Worm (Caenorhabditis elegans): ENCODE data around the gene arx-4.

arx-4 gene

ce11 chrIII:832855-833504 lies 29.1 kb upstream of the arx-4 start, which contains the start of gene zip-2 (continued):
- TF ChIP-seq lir-3 (tag; optimal IDR thresholded peaks at IDR 0.05) (no peak), nhr-77 (tag; optimal IDR thresholded peaks at IDR 0.05) (peak; percentile 71), lim-7 (GFP tag; IDR thresholded peaks at IDR 0.05) (no peak), daf-19 (GFP tag; conservative IDR thresholded peaks at IDR 0.05) (no peak), hlh-30 (tag; optimal IDR thresholded peaks at IDR 0.05; ENCODE audit: insufficient read depth) (peak; percentile 74), lin-1 (GFP tag; IDR thresholded peaks at IDR 0.05) (peak; percentile 72; the same call in 1 of the 2 replicates), nhr-11 (tag; optimal IDR thresholded peaks at IDR 0.05) (peak; percentile 33), mxl-2 (GFP tag; conservative IDR thresholded peaks at IDR 0.05) (no peak), spr-1 (tag; optimal IDR thresholded peaks at IDR 0.05) (no peak), ama-1 (optimal IDR thresholded peaks at IDR 0.05) (no peak), php-3 (GFP tag; IDR thresholded peaks at IDR 0.05) (peak; percentile 64), lin-39 (tag; optimal IDR thresholded peaks at IDR 0.05) (no peak), ZK337.2 (GFP tag; IDR thresholded peaks at IDR 0.05) (no peak), hlh-11 (tag; optimal IDR thresholded peaks at IDR 0.05) (peak; percentile 89)

ce11 chrIII:833711-834442 lies 28.2 kb upstream of the arx-4 start:
- TF ChIP-seq daf-12 (tag; optimal IDR thresholded peaks at IDR 0.05), result no peak
- peak; percentile 13 for TF ChIP-seq duxl-1 (tag; optimal IDR thresholded peaks at IDR 0.05; ENCODE audit: poor library complexity)
- TF ChIP-seq lin-13 (GFP tag; optimal IDR thresholded peaks at IDR 0.05), result peak; percentile 78
- TF ChIP-seq F49E8.2 (tag; optimal IDR thresholded peaks at IDR 0.05; ENCODE audit: borderline replicate concordance), result no peak
- peak; percentile 77 for TF ChIP-seq php-3 (GFP tag; IDR thresholded peaks at IDR 0.05)
- TF ChIP-seq jun-1 (tag; optimal IDR thresholded peaks at IDR 0.05), result peak; percentile 85
- TF ChIP-seq spr-1 (tag; optimal IDR thresholded peaks at IDR 0.05), result peak; percentile 75
- peak; percentile 78 to 92 for TF ChIP-seq lsy-2 (tag; optimal IDR thresholded peaks at IDR 0.05)
- no peak for TF ChIP-seq zfp-2 (tag; optimal IDR thresholded peaks at IDR 0.05)
- no peak for TF ChIP-seq unc-130 (GFP tag; optimal IDR thresholded peaks at IDR 0.05)
- no peak for TF ChIP-seq sdz-12 (GFP tag; optimal IDR thresholded peaks at IDR 0.05)
- no peak for TF ChIP-seq snpc-4 (tag; optimal IDR thresholded peaks at IDR 0.05)
- TF ChIP-seq lin-15B (tag; optimal IDR thresholded peaks at IDR 0.05), result no peak
- no peak for TF ChIP-seq egl-27 (tag; optimal IDR thresholded peaks at IDR 0.05)
- TF ChIP-seq saeg-2 (GFP tag; IDR thresholded peaks at IDR 0.05), result peak; percentile 70
- peak; percentile 50; the same call in 1 of the 2 replicates for TF ChIP-seq vab-7 (GFP tag; IDR thresholded peaks at IDR 0.05)
- TF ChIP-seq mes-2 (tag; optimal IDR thresholded peaks at IDR 0.05; ENCODE audit: poor library complexity, severe bottlenecking), result peak; percentile 69
- 0 out of 2 replicates have a peak, but pooled peaks have one; percentile 48 for TF ChIP-seq D1046.2 (GFP tag; IDR thresholded peaks at IDR 0.05)
- peak in 1 of 2 experiments; percentile 52; a peak in 1 of 4 replicates for TF ChIP-seq madf-5 (GFP tag; IDR thresholded peaks at IDR 0.05)
- peak; percentile 97 for TF ChIP-seq dmd-6 (GFP tag; IDR thresholded peaks at IDR 0.05)
- TF ChIP-seq mxl-3 (GFP tag; optimal IDR thresholded peaks at IDR 0.05), result peak; percentile 99
- peak; percentile 52 to 88 for TF ChIP-seq hif-1 (tag; optimal IDR thresholded peaks at IDR 0.05)
- peak; percentile 73 for TF ChIP-seq T20F7.1 (GFP tag; optimal IDR thresholded peaks at IDR 0.05)
- no peak for TF ChIP-seq Y75B8A.6 (GFP tag; IDR thresholded peaks at IDR 0.05)
- TF ChIP-seq aha-1 (tag), result peak; percentile 99
- peak; percentile 74 for TF ChIP-seq nhr-6 (tag; optimal IDR thresholded peaks at IDR 0.05)
- TF ChIP-seq Y105C5A.15 (GFP tag; IDR thresholded peaks at IDR 0.05), result 0 out of 2 replicates have a peak, but pooled peaks have one; percentile 27
- peak; percentile 32 for TF ChIP-seq F37D6.2 (tag; optimal IDR thresholded peaks at IDR 0.05)
- peak; percentile 65; the same call in 1 of the 2 replicates for TF ChIP-seq arid-1 (GFP tag; conservative IDR thresholded peaks at IDR 0.05)
- peak; percentile 35; the same call in 1 of the 2 replicates for TF ChIP-seq zfp-3 (GFP tag; conservative IDR thresholded peaks at IDR 0.05)
- TF ChIP-seq daf-16 (GFP tag; optimal IDR thresholded peaks at IDR 0.05), result peak; percentile 17 to 53
- peak; percentile 88 for TF ChIP-seq daf-16 (tag; optimal IDR thresholded peaks at IDR 0.05)
- peak; percentile 79 for TF ChIP-seq pha-4 (GFP tag; IDR thresholded peaks at IDR 0.05)
- TF ChIP-seq pha-4 (tag; optimal IDR thresholded peaks at IDR 0.05), result peak; percentile 75
- TF ChIP-seq mdl-1 (tag; optimal IDR thresholded peaks at IDR 0.05), result peak; percentile 86 to 98
